Worm (Caenorhabditis elegans) whole organism, early embryonic: ENCODE results near the gene F17E9.16.
"Not testable (repeated sequence)": the region's sequence is repeated elsewhere in the genome, so short reads cannot be mapped to it uniquely, and the experiment has no call there.

Source experiments
- F13C5.2 ChIP-seq: sonication (generic microtip); optimal IDR thresholded peaks from 2 replicates; lab custom pipeline; 2017; ENCODE audit warnings: mild to moderate bottlenecking, missing genetic modification characterization, inconsistent platforms, missing compliant biosample characterization
- ama-1 ChIP-seq: fragments of 150-350 bp; optimal IDR thresholded peaks from 2 replicates; lab custom pipeline; 2014
- ceh-36 ChIP-seq: sonication (generic microtip); optimal IDR thresholded peaks from 2 replicates; lab custom pipeline; 2016; ENCODE audit warnings: missing genetic modification characterization, inconsistent platforms, missing compliant biosample characterization
- ets-7 ChIP-seq: sonication (generic microtip); optimal IDR thresholded peaks from 2 replicates; lab custom pipeline; 2016; ENCODE audit warnings: missing genotype, missing genetic modification characterization, missing compliant biosample characterization
- flt-1 ChIP-seq: fragments of 200-800 bp; sonication (Bioruptor generic); IDR thresholded peaks from 2 replicates; pipeline ENCODE4 v1.3.6; 2022; ENCODE audit warnings: missing genetic modification characterization, missing compliant biosample characterization
- hmg-4 ChIP-seq: fragments of 200-800 bp; sonication (Bioruptor generic); optimal IDR thresholded peaks from 2 replicates; lab custom pipeline; 2018; ENCODE audit warnings: mild to moderate bottlenecking, missing genetic modification characterization, missing compliant biosample characterization
- hnd-1 ChIP-seq: sonication (generic microtip); optimal IDR thresholded peaks from 2 replicates; lab custom pipeline; 2016; ENCODE audit warnings: missing genetic modification characterization, missing compliant biosample characterization
- scrt-1 ChIP-seq: fragments of 200-800 bp; sonication (Bioruptor generic); IDR thresholded peaks from 2 replicates; pipeline ENCODE4 v1.3.6; 2022; ENCODE audit warnings: missing genetic modification characterization, missing compliant biosample characterization
- sea-1 ChIP-seq: fragments of 200-800 bp; sonication (Bioruptor generic); conservative IDR thresholded peaks from 2 replicates; pipeline ENCODE4 v1.3.6; 2022; ENCODE audit warnings: missing genetic modification characterization, missing compliant biosample characterization
- tbx-11 ChIP-seq: fragments of 200-800 bp; sonication (Bioruptor generic); IDR thresholded peaks from 2 replicates; pipeline ENCODE4 v1.3.6; 2022; ENCODE audit warnings: missing genetic modification characterization, missing compliant biosample characterization

DNA sequence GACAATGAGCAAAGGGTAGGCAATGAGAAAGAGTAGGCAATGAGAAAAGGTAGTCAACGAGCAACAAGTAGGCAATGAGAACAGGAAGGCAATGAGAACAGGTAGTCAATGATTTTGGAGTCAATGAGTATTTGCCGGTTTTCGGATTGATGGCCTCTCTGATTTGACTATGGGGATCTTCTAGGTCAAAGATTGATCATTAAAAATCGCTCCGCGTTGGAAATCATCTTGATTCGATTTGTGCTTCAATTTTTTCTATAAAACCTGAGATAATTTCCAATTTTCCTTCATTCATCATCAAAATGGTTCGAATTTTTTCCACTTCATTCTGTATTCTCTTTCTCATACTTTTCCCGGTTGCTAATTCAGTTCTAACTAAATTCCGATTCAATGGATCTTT lies at the start of gene F17E9.16:
- TF ChIP-seq ets-7 (tag; lab: Kevin White, UChicago); ceh-36 (tag; lab: Kevin White, UChicago); F13C5.2; hmg-4 (GFP tag; lab: Kevin White, UChicago); sea-1 (GFP tag; lab: Robert Waterston, UW); ama-1 (lab: Kevin White, UChicago); tbx-11 (GFP tag; lab: Robert Waterston, UW); scrt-1 (GFP tag; lab: Robert Waterston, UW); flt-1 (GFP tag; lab: Robert Waterston, UW); hnd-1: not testable (repeated sequence)
